Worm (Caenorhabditis elegans): ENCODE data around the gene svh-11.

ce11 chrV:2221764-2222163 is 14.9 kb downstream of the svh-11 start, which contains the start of gene nhr-128:
- TF ChIP-seq klf-2 (GFP tag; conservative IDR thresholded peaks at IDR 0.05) (no peak), ztf-23 (GFP tag; IDR thresholded peaks at IDR 0.05) (no peak), flt-1 (GFP tag; IDR thresholded peaks at IDR 0.05) (no peak), med-1 (GFP tag; optimal IDR thresholded peaks at IDR 0.05; ENCODE audit: insufficient read depth) (no peak), tab-1 (GFP tag; IDR thresholded peaks at IDR 0.05) (no peak), T22C8.4 (GFP tag; IDR thresholded peaks at IDR 0.05) (no peak)

Data from whole organism, midembryonic.